Worm (Caenorhabditis elegans) whole organism, late embryonic: ENCODE measurements around the gene srx-1.

Experiments used
- C08G9.2 ChIP-seq: sonication (generic microtip); optimal IDR thresholded peaks from 2 replicates; lab custom pipeline; 2016; ENCODE audit warnings: mild to moderate bottlenecking, missing genetic modification characterization, moderate library complexity, missing compliant biosample characterization
- C38D4.7 ChIP-seq: fragments of 200-800 bp; sonication (Bioruptor generic); optimal IDR thresholded peaks from 2 replicates; lab custom pipeline; 2018; ENCODE audit warnings: mild to moderate bottlenecking, missing genetic modification characterization, moderate library complexity, missing compliant biosample characterization
- F13H6.1 ChIP-seq: sonication (generic microtip); optimal IDR thresholded peaks from 2 replicates; lab custom pipeline; 2016; ENCODE audit warnings: missing genetic modification characterization, missing compliant biosample characterization
- K02D7.2 ChIP-seq: sonication (generic microtip); optimal IDR thresholded peaks from 2 replicates; lab custom pipeline; 2017; ENCODE audit warnings: mild to moderate bottlenecking, missing genetic modification characterization, missing compliant biosample characterization
- K09A11.1 ChIP-seq: sonication (generic microtip); optimal IDR thresholded peaks from 2 replicates; lab custom pipeline; 2017; ENCODE audit warnings: antibody characterized with exemption, mild to moderate bottlenecking, missing genetic modification characterization, missing compliant biosample characterization; ENCODE audit not compliant: insufficient read depth
- ama-1 ChIP-seq: fragments of 150-350 bp; optimal IDR thresholded peaks from 2 replicates; lab custom pipeline; 2014
- ceh-18 ChIP-seq: sonication (generic microtip); optimal IDR thresholded peaks from 2 replicates; lab custom pipeline; 2016; ENCODE audit warnings: missing genetic modification characterization, missing compliant biosample characterization
- ceh-19 ChIP-seq: fragments of 200-800 bp; sonication (Bioruptor generic); optimal IDR thresholded peaks from 2 replicates; lab custom pipeline; 2018; ENCODE audit warnings: mild to moderate bottlenecking, missing genetic modification characterization, missing compliant biosample characterization
- ceh-2 ChIP-seq: sonication (generic microtip); optimal IDR thresholded peaks from 2 replicates; lab custom pipeline; 2016; ENCODE audit warnings: missing genotype, missing genetic modification characterization, missing compliant biosample characterization
- ceh-45 ChIP-seq: fragments of 200-800 bp; sonication (Bioruptor generic); IDR thresholded peaks from 2 replicates; pipeline ENCODE4 v1.3.6; 2022; ENCODE audit warnings: missing genetic modification reagents, missing genetic modification characterization, missing compliant biosample characterization
- ceh-48 ChIP-seq: sonication (generic microtip); optimal IDR thresholded peaks from 2 replicates; lab custom pipeline; 2016; ENCODE audit warnings: missing genetic modification characterization, inconsistent platforms, missing compliant biosample characterization
- che-1 ChIP-seq: sonication (generic microtip); optimal IDR thresholded peaks from 2 replicates; lab custom pipeline; 2016; ENCODE audit warnings: mild to moderate bottlenecking, missing genetic modification characterization, missing compliant biosample characterization
- dve-1 ChIP-seq: sonication (generic microtip); optimal IDR thresholded peaks from 2 replicates; lab custom pipeline; 2017; ENCODE audit warnings: antibody characterized with exemption, mild to moderate bottlenecking, missing genetic modification characterization, missing compliant biosample characterization
- elt-2 ChIP-seq: sonication (generic microtip); optimal IDR thresholded peaks from 2 replicates; lab custom pipeline; 2016; ENCODE audit warnings: missing genetic modification reagents, missing genetic modification characterization, missing compliant biosample characterization
- elt-4 ChIP-seq: sonication (generic microtip); optimal IDR thresholded peaks from 2 replicates; lab custom pipeline; 2016; ENCODE audit warnings: missing genetic modification characterization, missing compliant biosample characterization
- ets-4 ChIP-seq: sonication (generic microtip); optimal IDR thresholded peaks from 2 replicates; lab custom pipeline; 2016; ENCODE audit warnings: missing genetic modification characterization, missing compliant biosample characterization
- eyg-1 ChIP-seq: sonication (generic microtip); optimal IDR thresholded peaks from 2 replicates; lab custom pipeline; 2016; ENCODE audit warnings: missing genotype, missing genetic modification characterization, missing compliant biosample characterization
- fkh-10 ChIP-seq: fragments of 150-350 bp; optimal IDR thresholded peaks from 2 replicates; lab custom pipeline; 2014; ENCODE audit warnings: missing biosample characterization, missing genetic modification reagents, missing genetic modification characterization
- fkh-6 ChIP-seq: sonication (generic microtip); optimal IDR thresholded peaks from 2 replicates; lab custom pipeline; 2016; ENCODE audit warnings: missing genetic modification characterization, missing compliant biosample characterization
- hlh-13 ChIP-seq: fragments of 200-800 bp; sonication (Bioruptor generic); optimal IDR thresholded peaks from 2 replicates; lab custom pipeline; 2018; ENCODE audit warnings: mild to moderate bottlenecking, missing genetic modification characterization, missing compliant biosample characterization
- hlh-15 ChIP-seq: sonication (generic microtip); optimal IDR thresholded peaks from 2 replicates; lab custom pipeline; 2016; ENCODE audit warnings: missing genetic modification characterization, missing compliant biosample characterization
- hlh-6 ChIP-seq: sonication (generic microtip); optimal IDR thresholded peaks from 2 replicates; lab custom pipeline; 2016; ENCODE audit warnings: missing genotype, missing genetic modification characterization, missing compliant biosample characterization
- lim-6 ChIP-seq: sonication (generic microtip); optimal IDR thresholded peaks from 2 replicates; lab custom pipeline; 2016; ENCODE audit warnings: missing genetic modification characterization, missing compliant biosample characterization
- lin-11 ChIP-seq: fragments of 200-800 bp; sonication (Bioruptor generic); optimal IDR thresholded peaks from 2 replicates; lab custom pipeline; 2018; ENCODE audit warnings: mild to moderate bottlenecking, missing genetic modification characterization, missing compliant biosample characterization
- madf-2 ChIP-seq: sonication (generic microtip); optimal IDR thresholded peaks from 2 replicates; lab custom pipeline; 2017; ENCODE audit warnings: missing genetic modification characterization, missing compliant biosample characterization
- nhr-232 ChIP-seq: sonication (generic microtip); optimal IDR thresholded peaks from 2 replicates; lab custom pipeline; 2016; ENCODE audit warnings: missing genetic modification characterization, missing compliant biosample characterization
- odd-2 ChIP-seq: sonication (generic microtip); optimal IDR thresholded peaks from 2 replicates; lab custom pipeline; 2017; ENCODE audit warnings: antibody characterized with exemption, mild to moderate bottlenecking, missing genetic modification characterization, missing compliant biosample characterization
- pat-9 ChIP-seq: fragments of 200-800 bp; sonication (Bioruptor generic); optimal IDR thresholded peaks from 2 replicates; lab custom pipeline; 2018; ENCODE audit warnings: mild to moderate bottlenecking, missing genetic modification characterization, moderate library complexity, missing compliant biosample characterization
- pax-1 ChIP-seq: fragments of 150-350 bp; optimal IDR thresholded peaks from 2 replicates; lab custom pipeline; 2014; ENCODE audit warnings: missing biosample characterization, missing genetic modification characterization
- pha-2 ChIP-seq: sonication (generic microtip); optimal IDR thresholded peaks from 2 replicates; lab custom pipeline; 2017; ENCODE audit warnings: mild to moderate bottlenecking, missing genetic modification characterization, missing compliant biosample characterization
- pha-4 ChIP-seq: fragments of 150-350 bp; optimal IDR thresholded peaks from 2 replicates; lab custom pipeline; 2018; ENCODE audit warnings: missing biosample characterization, missing genetic modification reagents, missing genetic modification characterization
- ref-2 ChIP-seq: sonication (generic microtip); optimal IDR thresholded peaks from 2 replicates; lab custom pipeline; 2016; ENCODE audit warnings: missing genetic modification characterization, missing compliant biosample characterization
- rnt-1 ChIP-seq: sonication (generic microtip); optimal IDR thresholded peaks from 2 replicates; lab custom pipeline; 2016; ENCODE audit warnings: missing genetic modification characterization, missing compliant biosample characterization
- sox-4 ChIP-seq: sonication (generic microtip); optimal IDR thresholded peaks from 2 replicates; lab custom pipeline; 2017; ENCODE audit warnings: mild to moderate bottlenecking, missing genetic modification characterization, inconsistent platforms, missing compliant biosample characterization
- tbx-7 ChIP-seq: sonication (generic microtip); optimal IDR thresholded peaks from 2 replicates; lab custom pipeline; 2016; ENCODE audit warnings: missing genotype, missing genetic modification characterization, missing compliant biosample characterization
- ttx-3 ChIP-seq: sonication (generic microtip); optimal IDR thresholded peaks from 2 replicates; lab custom pipeline; 2016; ENCODE audit warnings: missing genetic modification reagents, missing genetic modification characterization, missing compliant biosample characterization
- unc-42 ChIP-seq: sonication (generic microtip); optimal IDR thresholded peaks from 2 replicates; lab custom pipeline; 2016; ENCODE audit warnings: missing genotype, missing genetic modification characterization, missing compliant biosample characterization
- zip-5 ChIP-seq: sonication (generic microtip); optimal IDR thresholded peaks from 2 replicates; lab custom pipeline; 2016; ENCODE audit warnings: missing genetic modification characterization, missing compliant biosample characterization

Gene srx-1

DNA sequence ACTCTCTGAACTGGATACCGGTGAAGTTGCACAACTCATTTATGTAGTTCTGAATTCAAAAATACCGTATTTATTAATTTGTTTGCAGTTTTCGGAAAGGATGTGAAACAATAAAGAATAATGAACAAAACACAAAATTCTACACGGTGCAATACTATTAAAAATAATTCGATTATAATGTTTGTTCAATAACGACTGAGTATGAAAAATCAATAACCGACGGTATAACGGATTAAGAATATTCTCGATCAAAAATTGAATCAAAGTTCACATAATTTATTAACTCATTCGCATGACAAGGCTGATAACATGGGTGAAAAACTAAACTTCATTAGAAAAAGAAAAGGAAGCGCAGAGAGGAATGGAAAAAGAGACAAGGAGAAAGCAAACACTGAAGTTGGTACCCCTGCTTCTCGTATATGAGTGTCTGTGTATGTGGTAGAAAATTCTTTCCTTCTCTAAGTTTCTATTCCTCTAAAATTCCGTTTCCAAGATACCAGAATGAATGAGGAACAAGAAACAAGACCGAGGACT, 28.5 kb upstream of the srx-1 start, which contains the start of gene nhr-143:
TSS of gene nhr-143 (minus strand) at position 51 of the 534 bp plus-strand sequence.
- TF ChIP-seq unc-42 (tag; lab: Kevin White, UChicago) (no peak), odd-2 (tag; lab: Kevin White, UChicago) (no peak)

- TF ChIP-seq lim-6 (tag; lab: Kevin White, UChicago) (no peak), K02D7.2 (tag; lab: Kevin White, UChicago) (no peak), fkh-6 (tag; lab: Kevin White, UChicago) (no peak), ceh-48 (tag; lab: Kevin White, UChicago) (no peak), rnt-1 (tag; lab: Kevin White, UChicago) (no peak), hlh-15 (no peak), odd-2 (tag; lab: Kevin White, UChicago) (no peak), ref-2 (no peak), ama-1 (lab: Kevin White, UChicago) (no peak)
These were observed 25.6 kb upstream of the srx-1 start for ce11 chrV:8977895-8978294.

ce11 chrV:8980845-8981244, 22.6 kb upstream of the srx-1 start, which contains the start of gene str-84:
Gene str-84 (minus strand): TSS chrV:8980945.
- TF ChIP-seq ceh-2 (no peak), F13H6.1 (tag; lab: Kevin White, UChicago) (no peak), ets-4 (tag; lab: Kevin White, UChicago) (no peak), ceh-18 (tag; lab: Kevin White, UChicago) (no peak), ceh-19 (GFP tag; lab: Kevin White, UChicago) (no peak)

ce11 chrV:8983604-8984003, 19.9 kb upstream of the srx-1 start, which contains the start of gene str-86:
Gene str-86 (minus strand): TSS chrV:8983704.
- TF ChIP-seq odd-2 (tag; lab: Kevin White, UChicago): no peak
- no peak for TF ChIP-seq fkh-10 (GFP tag; lab: Kevin White, UChicago)
- no peak for TF ChIP-seq che-1 (tag; lab: Kevin White, UChicago)
- TF ChIP-seq pha-4 (tag; lab: Kevin White, UChicago): no peak
- no peak for TF ChIP-seq lin-11 (tag; lab: Kevin White, UChicago)
- TF ChIP-seq C08G9.2 (tag; lab: Kevin White, UChicago): no peak
- TF ChIP-seq zip-5 (tag; lab: Kevin White, UChicago): no peak
- TF ChIP-seq dve-1 (tag; lab: Kevin White, UChicago): no peak
- TF ChIP-seq pha-2 (tag; lab: Kevin White, UChicago): no peak
- no peak for TF ChIP-seq eyg-1
- TF ChIP-seq, all 69 proteins: peak for 0

ce11 chrV:8984783-8985182, 18.7 kb upstream of the srx-1 start:
- TF ChIP-seq pax-1 (tag; lab: Kevin White, UChicago) (no peak), C38D4.7 (no peak), pat-9 (tag; lab: Kevin White, UChicago) (no peak), elt-4 (tag; lab: Kevin White, UChicago) (no peak), ref-2 (no peak), ets-4 (tag; lab: Kevin White, UChicago) (no peak), fkh-10 (GFP tag; lab: Kevin White, UChicago) (no peak), zip-5 (tag; lab: Kevin White, UChicago) (no peak)

- no peak for TF ChIP-seq elt-2 (tag; lab: Kevin White, UChicago)
- TF ChIP-seq madf-2: no peak
- no peak for TF ChIP-seq C08G9.2 (tag; lab: Kevin White, UChicago)
- no peak for TF ChIP-seq tbx-7
- TF ChIP-seq ceh-45 (GFP tag; lab: Robert Waterston, UW): no peak
- TF ChIP-seq hlh-6 (tag; lab: Kevin White, UChicago): no peak
- no peak for TF ChIP-seq ttx-3
- TF ChIP-seq zip-5 (tag; lab: Kevin White, UChicago): no peak
- no peak for TF ChIP-seq hlh-13 (GFP tag; lab: Kevin White, UChicago)
- no peak for TF ChIP-seq K09A11.1 (tag; lab: Kevin White, UChicago)
- TF ChIP-seq dve-1 (tag; lab: Kevin White, UChicago): no peak
- TF ChIP-seq sox-4 (tag; lab: Kevin White, UChicago): no peak
- TF ChIP-seq nhr-232 (tag; lab: Kevin White, UChicago): no peak
These were observed 17.7 kb upstream of the srx-1 start, which contains the start of gene str-85 for ce11 chrV:8985740-8986139. Gene str-85 (minus strand): TSS chrV:8985840.
